Fruit fly (Drosophila melanogaster) whole organism, embryonic: ENCODE measurements around the gene CG5892.

Experiments
- Antp ChIP-seq: fragments of 200-800 bp; sonication (Bioruptor generic); optimal IDR thresholded peaks from 3 replicates; lab custom pipeline; 2016; ENCODE audit warnings: missing biosample characterization, missing genetic modification characterization
- Atf6 ChIP-seq: fragments of 200-800 bp; sonication (Bioruptor generic); IDR thresholded peaks from 2 replicates; pipeline ENCODE4 v1.3.6; 2022; ENCODE audit warnings: missing biosample characterization, missing genetic modification characterization
- BEAF-32 ChIP-seq: fragments of 200-800 bp; sonication (Bioruptor generic); optimal IDR thresholded peaks from 3 replicates; lab custom pipeline; 2017; ENCODE audit warnings: missing biosample characterization, missing genetic modification characterization, mild to moderate bottlenecking, moderate library complexity, missing genetic modification reagents
- Bgb ChIP-seq: fragments of 200-800 bp; sonication (Bioruptor generic); IDR thresholded peaks from 2 replicates; pipeline ENCODE4 v1.3.6; 2022; ENCODE audit warnings: missing biosample characterization, missing genetic modification characterization; ENCODE audit not compliant: partially characterized antibody
- CG10321 ChIP-seq: fragments of 200-800 bp; sonication (Bioruptor generic); IDR thresholded peaks from 2 replicates; pipeline ENCODE4 v1.3.6; 2022; ENCODE audit warnings: missing biosample characterization, missing genetic modification characterization
- CG10543 ChIP-seq: fragments of 200-800 bp; sonication (Bioruptor generic); optimal IDR thresholded peaks from 3 replicates; lab custom pipeline; 2017; ENCODE audit warnings: missing biosample characterization, mild to moderate bottlenecking, missing genetic modification characterization, moderate library complexity
- CG11247 ChIP-seq: fragments of 200-800 bp; sonication (Bioruptor generic); IDR thresholded peaks from 2 replicates; pipeline ENCODE4 v1.3.6; 2022; ENCODE audit warnings: missing biosample characterization, missing genetic modification characterization
- CG11723 ChIP-seq: fragments of 200-800 bp; sonication (Bioruptor generic); optimal IDR thresholded peaks from 2 replicates; lab custom pipeline; 2017; ENCODE audit warnings: missing biosample characterization, mild to moderate bottlenecking, missing genetic modification characterization
- CG12236 ChIP-seq: fragments of 200-800 bp; sonication (Bioruptor generic); optimal IDR thresholded peaks from 2 replicates; lab custom pipeline; 2016; ENCODE audit warnings: missing biosample characterization, missing genetic modification characterization
- CG12744 ChIP-seq: fragments of 200-800 bp; sonication (Bioruptor generic); optimal IDR thresholded peaks from 2 replicates; lab custom pipeline; 2016; ENCODE audit warnings: missing biosample characterization, missing genetic modification characterization
- CG1647 ChIP-seq: fragments of 200-800 bp; sonication (Bioruptor generic); optimal IDR thresholded peaks from 3 replicates; lab custom pipeline; 2016; ENCODE audit warnings: missing biosample characterization, missing genetic modification characterization
- CG17385 ChIP-seq: fragments of 200-800 bp; sonication (Bioruptor generic); optimal IDR thresholded peaks from 3 replicates; lab custom pipeline; 2018; ENCODE audit warnings: missing biosample characterization, mild to moderate bottlenecking, missing genetic modification characterization
- CG17802 ChIP-seq: fragments of 200-800 bp; sonication (Bioruptor generic); optimal IDR thresholded peaks from 2 replicates; lab custom pipeline; 2018; ENCODE audit warnings: missing biosample characterization, mild to moderate bottlenecking, missing genetic modification characterization, moderate library complexity
- CG18262 ChIP-seq: fragments of 200-800 bp; optimal IDR thresholded peaks from 3 replicates; lab custom pipeline; 2019; ENCODE audit warnings: missing biosample characterization, mild to moderate bottlenecking, missing genetic modification characterization, moderate library complexity
- CG2199 ChIP-seq: fragments of 200-800 bp; sonication (Bioruptor generic); IDR thresholded peaks from 3 replicates; pipeline ENCODE4 v1.3.6; 2022; ENCODE audit warnings: missing biosample characterization, missing genetic modification characterization
- CG30020 ChIP-seq: fragments of 200-800 bp; optimal IDR thresholded peaks from 2 replicates; lab custom pipeline; 2019; ENCODE audit warnings: missing biosample characterization, mild to moderate bottlenecking, missing genetic modification characterization, moderate library complexity
- CG32767 ChIP-seq: fragments of 200-800 bp; sonication (Bioruptor generic); IDR thresholded peaks from 2 replicates; pipeline ENCODE4 v1.3.6; 2022; ENCODE audit warnings: missing biosample characterization, missing genetic modification characterization
- CG3407 ChIP-seq: fragments of 200-800 bp; sonication (Bioruptor generic); optimal IDR thresholded peaks from 2 replicates; lab custom pipeline; 2018; ENCODE audit warnings: missing biosample characterization, mild to moderate bottlenecking, missing genetic modification characterization
- CG4328 ChIP-seq: fragments of 200-800 bp; sonication (Bioruptor generic); optimal IDR thresholded peaks from 3 replicates; lab custom pipeline; 2017; ENCODE audit warnings: missing biosample characterization, missing genetic modification reagents, missing genetic modification characterization
- CG43689 ChIP-seq: fragments of 200-800 bp; sonication (Bioruptor generic); IDR thresholded peaks from 2 replicates; pipeline ENCODE4 v1.3.6; 2022; ENCODE audit warnings: missing biosample characterization, missing genetic modification characterization
- CG8944 ChIP-seq: fragments of 200-800 bp; sonication (Bioruptor generic); optimal IDR thresholded peaks from 3 replicates; lab custom pipeline; 2016; ENCODE audit warnings: missing biosample characterization, missing genetic modification characterization
- CG9215 ChIP-seq: fragments of 200-800 bp; sonication (Bioruptor generic); IDR thresholded peaks from 2 replicates; pipeline ENCODE4 v1.3.6; 2022; ENCODE audit warnings: missing biosample characterization, missing genetic modification characterization
- CG9727 ChIP-seq: fragments of 200-800 bp; sonication (Bioruptor generic); optimal IDR thresholded peaks from 3 replicates; lab custom pipeline; 2017; ENCODE audit warnings: missing biosample characterization, mild to moderate bottlenecking, missing genetic modification characterization
- Camta ChIP-seq: fragments of 200-800 bp; sonication (Bioruptor generic); optimal IDR thresholded peaks from 2 replicates; lab custom pipeline; 2016; ENCODE audit warnings: missing biosample characterization, missing genetic modification characterization
- HLH3B ChIP-seq: fragments of 200-800 bp; sonication (Bioruptor generic); IDR thresholded peaks from 2 replicates; pipeline ENCODE4 v1.3.6; 2022; ENCODE audit warnings: missing biosample characterization, missing genetic modification characterization
- HLH54F ChIP-seq: fragments of 200-800 bp; sonication (Bioruptor generic); optimal IDR thresholded peaks from 3 replicates; lab custom pipeline; 2016; ENCODE audit warnings: missing biosample characterization, missing genetic modification characterization
- Hsf ChIP-seq: fragments of 200-800 bp; sonication (Bioruptor generic); optimal IDR thresholded peaks from 3 replicates; lab custom pipeline; 2016; ENCODE audit warnings: missing biosample characterization, missing genetic modification characterization
- Vsx1 ChIP-seq: fragments of 200-800 bp; sonication (Bioruptor generic); optimal IDR thresholded peaks from 2 replicates; lab custom pipeline; 2017; ENCODE audit warnings: missing biosample characterization, mild to moderate bottlenecking, missing genetic modification characterization, missing genetic modification reagents
- Xrp1 ChIP-seq: fragments of 200-800 bp; sonication (Bioruptor generic); IDR thresholded peaks from 2 replicates; pipeline ENCODE4 v1.3.6; 2022; ENCODE audit warnings: missing biosample characterization, missing genetic modification characterization
- amos ChIP-seq: fragments of 200-800 bp; sonication (Bioruptor generic); IDR thresholded peaks from 2 replicates; pipeline ENCODE4 v1.3.6; 2022; ENCODE audit warnings: missing biosample characterization, missing genetic modification characterization; ENCODE audit not compliant: partially characterized antibody
- ap ChIP-seq: fragments of 200-800 bp; sonication (Bioruptor generic); IDR thresholded peaks from 2 replicates; pipeline ENCODE4 v1.3.6; 2022; ENCODE audit warnings: missing biosample characterization, missing genetic modification characterization
- bigmax ChIP-seq: fragments of 200-800 bp; sonication (Bioruptor generic); optimal IDR thresholded peaks from 2 replicates; lab custom pipeline; 2018; ENCODE audit warnings: missing biosample characterization, mild to moderate bottlenecking, missing genetic modification characterization
- bsh ChIP-seq, 2 experiments: fragments of 200-800 bp; sonication (Bioruptor generic); optimal IDR thresholded peaks; 2 replicates each; lab custom pipeline; 2017 to 2018; ENCODE audit warnings: mild to moderate bottlenecking in 2 of 2, missing biosample characterization in 2 of 2, missing genetic modification characterization in 2 of 2, moderate library complexity in 1 of 2
- btn ChIP-seq: fragments of 200-800 bp; sonication (Bioruptor generic); optimal IDR thresholded peaks from 2 replicates; lab custom pipeline; 2016; ENCODE audit warnings: missing biosample characterization, missing genetic modification characterization
- chm ChIP-seq: fragments of 200-800 bp; sonication (Bioruptor generic); IDR thresholded peaks from 2 replicates; pipeline ENCODE4 v1.3.6; 2022; ENCODE audit warnings: missing biosample characterization, missing genetic modification characterization
- eve ChIP-seq, 2 experiments: fragments of >200 bp; optimal IDR thresholded peaks; 2 replicates each; lab custom pipeline; 2017; ENCODE audit warnings: missing biosample characterization in 2 of 2, missing genetic modification characterization in 2 of 2
- ewg ChIP-seq: fragments of 200-800 bp; sonication (Bioruptor generic); optimal IDR thresholded peaks from 3 replicates; lab custom pipeline; 2017; ENCODE audit warnings: mild to moderate bottlenecking, missing biosample characterization, missing genetic modification reagents, missing genetic modification characterization
- exex ChIP-seq: fragments of 200-800 bp; sonication (Bioruptor generic); optimal IDR thresholded peaks from 4 replicates; lab custom pipeline; 2018; ENCODE audit warnings: missing biosample characterization, mild to moderate bottlenecking, missing genetic modification characterization, moderate library complexity
- grn ChIP-seq: fragments of 200-800 bp; sonication (Bioruptor generic); optimal IDR thresholded peaks from 3 replicates; lab custom pipeline; 2017; ENCODE audit warnings: missing biosample characterization, missing genetic modification characterization
- gro ChIP-seq: fragments of 200-800 bp; sonication (Bioruptor generic); optimal IDR thresholded peaks from 2 replicates; lab custom pipeline; 2016; ENCODE audit warnings: missing biosample characterization, missing genetic modification characterization
- h ChIP-seq: fragments of >200 bp; optimal IDR thresholded peaks from 2 replicates; lab custom pipeline; 2017
- hth ChIP-seq: fragments of >200 bp; optimal IDR thresholded peaks from 2 replicates; lab custom pipeline; 2017; ENCODE audit warnings: inconsistent platforms
- jumu ChIP-seq: fragments of 200-800 bp; sonication (Bioruptor generic); optimal IDR thresholded peaks from 3 replicates; lab custom pipeline; 2016; ENCODE audit warnings: missing biosample characterization, missing genetic modification characterization
- lilli ChIP-seq: fragments of 200-800 bp; sonication (Bioruptor generic); optimal IDR thresholded peaks from 3 replicates; lab custom pipeline; 2016; ENCODE audit warnings: missing biosample characterization, missing genetic modification characterization
- repo ChIP-seq: fragments of 200-800 bp; sonication (Bioruptor generic); optimal IDR thresholded peaks from 2 replicates; lab custom pipeline; 2016; ENCODE audit warnings: missing biosample characterization, missing genetic modification characterization
- ro ChIP-seq: fragments of 200-800 bp; sonication (Bioruptor generic); IDR thresholded peaks from 2 replicates; pipeline ENCODE4 v1.3.6; 2022; ENCODE audit warnings: missing biosample characterization, missing genetic modification characterization
- shn ChIP-seq: fragments of 200-800 bp; sonication (Bioruptor generic); optimal IDR thresholded peaks from 3 replicates; lab custom pipeline; 2016; ENCODE audit warnings: missing biosample characterization, missing genetic modification characterization
- sim ChIP-seq: fragments of 200-800 bp; sonication (Bioruptor generic); IDR thresholded peaks from 2 replicates; pipeline ENCODE4 v1.3.6; 2022; ENCODE audit warnings: missing biosample characterization, missing genetic modification characterization
- slbo ChIP-seq: fragments of 200-800 bp; sonication (Bioruptor generic); IDR thresholded peaks from 2 replicates; pipeline ENCODE4 v1.3.6; 2022; ENCODE audit warnings: missing biosample characterization, missing genetic modification characterization
- sqz ChIP-seq: fragments of 200-800 bp; sonication (Bioruptor generic); optimal IDR thresholded peaks from 3 replicates; lab custom pipeline; 2018; ENCODE audit warnings: missing biosample characterization, mild to moderate bottlenecking, missing genetic modification characterization
- vvl ChIP-seq: fragments of 200-800 bp; sonication (Bioruptor generic); IDR thresholded peaks from 2 replicates; pipeline ENCODE4 v1.3.6; 2022; ENCODE audit warnings: missing biosample characterization, missing genetic modification characterization

CG5892 gene

dm6 chr3R:21203135-21203534 lies 39.3 kb upstream of the CG5892 start (continued):
- no peak for TF ChIP-seq h (lab: Kevin White, UChicago)
- TF ChIP-seq CG43689 (GFP tag; lab: Robert Waterston, UW), result no peak
- no peak for TF ChIP-seq CG30020
- TF ChIP-seq HLH54F (GFP tag; lab: Kevin White, UChicago), result no peak
- no peak for TF ChIP-seq repo (GFP tag; lab: Kevin White, UChicago)
- no peak for TF ChIP-seq slbo (GFP tag; lab: Robert Waterston, UW)
- no peak for TF ChIP-seq CG17802 (tag; lab: Kevin White, UChicago)
- no peak for TF ChIP-seq ro (GFP tag; lab: Robert Waterston, UW)
- TF ChIP-seq CG10321 (GFP tag; lab: Robert Waterston, UW), result no peak
- TF ChIP-seq vvl (GFP tag; lab: Robert Waterston, UW), result no peak
- no peak for TF ChIP-seq bigmax
- peak; percentile 27 for TF ChIP-seq Vsx1 (GFP tag; lab: Kevin White, UChicago)
- no peak for TF ChIP-seq HLH3B (GFP tag; lab: Robert Waterston, UW)
- peak; percentile 22; the same call in 1 of the 2 replicates for TF ChIP-seq CG11247 (GFP tag; lab: Robert Waterston, UW)
- TF ChIP-seq Atf6 (GFP tag; lab: Robert Waterston, UW), result no peak
- TF ChIP-seq CG9215, result no peak
- TF ChIP-seq btn (GFP tag; lab: Kevin White, UChicago), result no peak
- TF ChIP-seq CG2199, result peak; percentile 91
- peak; percentile 2 for TF ChIP-seq lilli (GFP tag; lab: Kevin White, UChicago)
- TF ChIP-seq CG9727 (GFP tag; lab: Kevin White, UChicago), result no peak
- no peak for TF ChIP-seq BEAF-32 (GFP tag; lab: Kevin White, UChicago)
- TF ChIP-seq chm, result no peak
- TF ChIP-seq CG1647 (GFP tag; lab: Kevin White, UChicago), result no peak
- peak; percentile 16 for TF ChIP-seq exex (tag; lab: Kevin White, UChicago)
- TF ChIP-seq CG12744, result no peak
- no peak for TF ChIP-seq CG32767
- no peak for TF ChIP-seq gro (GFP tag; lab: Kevin White, UChicago)
- peak; percentile 55 for TF ChIP-seq Bgb (GFP tag; lab: Robert Waterston, UW)
- no peak for TF ChIP-seq jumu (GFP tag; lab: Kevin White, UChicago)
- TF ChIP-seq amos, result peak; percentile 48; the same call in 1 of the 2 replicates
- no peak for TF ChIP-seq shn (GFP tag; lab: Kevin White, UChicago)
- no peak for TF ChIP-seq ewg
- TF ChIP-seq CG3407 (GFP tag; lab: Kevin White, UChicago), result no peak

- TF ChIP-seq CG8944 (GFP tag; lab: Kevin White, UChicago), result no peak
- TF ChIP-seq ewg, result no peak
- TF ChIP-seq CG12236, result peak; percentile 30
- peak; percentile 90 for TF ChIP-seq sqz (GFP tag; lab: Kevin White, UChicago)
- no peak for TF ChIP-seq CG18262
- peak; percentile 79 for TF ChIP-seq Xrp1 (GFP tag; lab: Robert Waterston, UW)
- TF ChIP-seq CG17385 (GFP tag; lab: Kevin White, UChicago), result peak; percentile 90
- no peak for TF ChIP-seq Camta (GFP tag; lab: Kevin White, UChicago)
- TF ChIP-seq eve (GFP tag; optimal IDR thresholded peaks at IDR 0.05; lab: Kevin White, UChicago), result peak in 1 of 2 experiments; percentile 26
- peak; percentile 89 for TF ChIP-seq CG10543 (GFP tag; lab: Kevin White, UChicago)
- TF ChIP-seq exex (tag; lab: Kevin White, UChicago), result peak; percentile 21
- TF ChIP-seq CG4328 (GFP tag; lab: Kevin White, UChicago), result peak; percentile 81
- TF ChIP-seq sim, result peak; percentile 74
- no peak for TF ChIP-seq Hsf (GFP tag; lab: Kevin White, UChicago)
- peak; percentile 73 for TF ChIP-seq CG11723 (GFP tag; lab: Kevin White, UChicago)
- TF ChIP-seq grn, result peak; percentile 25
- no peak for TF ChIP-seq hth (lab: Kevin White, UChicago)
- TF ChIP-seq ap (GFP tag; lab: Robert Waterston, UW), result no peak
- no peak for TF ChIP-seq bigmax
- TF ChIP-seq bsh (GFP tag; optimal IDR thresholded peaks at IDR 0.05; lab: Kevin White, UChicago), result peak in 1 of 2 experiments; percentile 72
- TF ChIP-seq Antp, result no peak
- TF ChIP-seq slbo (GFP tag; lab: Robert Waterston, UW), result no peak
Measured at dm6 chr3R:21203660-21204499, 38.5 kb upstream of the CG5892 start.
